Worm (Caenorhabditis elegans): ENCODE measurements around the gene fbxl-3.

ce11 chrII:5374967-5375366 is 23.7 kb downstream of the fbxl-3 start, which contains the start of gene algn-2:
- no peak for TF ChIP-seq nhr-76 (tag; optimal IDR thresholded peaks at IDR 0.05)
- no peak for TF ChIP-seq lsy-2 (tag; optimal IDR thresholded peaks at IDR 0.05)
- TF ChIP-seq nhr-28 (tag; optimal IDR thresholded peaks at IDR 0.05) = no peak
- no peak for TF ChIP-seq mab-5 (tag; optimal IDR thresholded peaks at IDR 0.05)
- no peak for TF ChIP-seq unc-62 (GFP tag; optimal IDR thresholded peaks at IDR 0.05)
- no peak for TF ChIP-seq hlh-1 (tag; optimal IDR thresholded peaks at IDR 0.05)
- TF ChIP-seq flh-1 (GFP tag; optimal IDR thresholded peaks at IDR 0.05) = no peak
- no peak for TF ChIP-seq ztf-11 (tag; optimal IDR thresholded peaks at IDR 0.05)
- no peak for TF ChIP-seq bed-3 (GFP tag; optimal IDR thresholded peaks at IDR 0.05)
